Worm (Caenorhabditis elegans): Measurements from ENCODE around the gene C14B1.8.

C14B1.8 gene

ce11 chrIII:3730475-3730874 lies 11.0 kb upstream of the C14B1.8 start, which contains the start of gene F34D10.8:
Gene F34D10.8, plus strand, starts transcription at chrIII:3730775.
- TF ChIP-seq fkh-6 (tag; optimal IDR thresholded peaks at IDR 0.05) (no peak), ceh-19 (GFP tag; optimal IDR thresholded peaks at IDR 0.05) (no peak), F13H6.1 (tag; optimal IDR thresholded peaks at IDR 0.05) (no peak), ama-1 (optimal IDR thresholded peaks at IDR 0.05) (no peak), syd-9 (tag; optimal IDR thresholded peaks at IDR 0.05) (no peak), ttx-3 (tag; optimal IDR thresholded peaks at IDR 0.05) (no peak), lim-6 (tag; optimal IDR thresholded peaks at IDR 0.05) (no peak), ceh-45 (GFP tag; IDR thresholded peaks at IDR 0.05) (no peak), nhr-232 (tag; optimal IDR thresholded peaks at IDR 0.05) (no peak), ceh-6 (GFP tag; optimal IDR thresholded peaks at IDR 0.05) (no peak), hlh-13 (GFP tag; optimal IDR thresholded peaks at IDR 0.05) (no peak), fkh-10 (GFP tag; optimal IDR thresholded peaks at IDR 0.05) (no peak), ceh-30 (tag; optimal IDR thresholded peaks at IDR 0.05) (no peak), unc-86 (tag; optimal IDR thresholded peaks at IDR 0.05) (no peak), ceh-9 (tag; optimal IDR thresholded peaks at IDR 0.05) (no peak), K09A11.1 (tag; optimal IDR thresholded peaks at IDR 0.05; ENCODE audit: insufficient read depth) (no peak), hlh-6 (tag; optimal IDR thresholded peaks at IDR 0.05) (no peak), sdc-2 (tag; optimal IDR thresholded peaks at IDR 0.05) (no peak), unc-55 (GFP tag; optimal IDR thresholded peaks at IDR 0.05) (no peak)

DNA sequence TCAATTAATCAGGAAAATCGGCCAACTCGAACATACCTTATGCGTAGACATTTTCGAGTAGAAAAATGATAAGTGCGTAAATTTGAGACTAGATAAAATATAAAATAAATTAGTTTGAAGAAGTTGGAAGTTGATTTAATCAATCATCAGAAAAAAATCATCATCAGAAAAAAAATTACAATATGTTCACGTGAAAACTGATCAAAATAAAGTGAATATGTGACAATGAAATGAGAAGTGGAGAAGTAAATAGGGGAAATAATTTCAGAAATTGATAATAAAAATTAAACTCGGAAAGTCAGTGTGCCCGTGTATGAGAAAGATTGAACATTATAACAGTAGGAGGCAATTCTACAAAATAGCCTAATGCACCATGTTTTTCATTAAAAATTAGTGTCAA lies 10.0 kb upstream of the C14B1.8 start, which contains the start of gene F34D10.9:
Gene F34D10.9 (minus strand): TSS at position 101 of the 400 bp plus-strand sequence.
- TF ChIP-seq F13H6.1 (tag; optimal IDR thresholded peaks at IDR 0.05) = no peak
- TF ChIP-seq C38D4.7 (GFP tag; optimal IDR thresholded peaks at IDR 0.05) = no peak
- TF ChIP-seq ztf-16 (tag; optimal IDR thresholded peaks at IDR 0.05) = no peak
- no peak for TF ChIP-seq elt-4 (tag; optimal IDR thresholded peaks at IDR 0.05)
- TF ChIP-seq sdc-2 (tag; optimal IDR thresholded peaks at IDR 0.05) = no peak
- TF ChIP-seq ceh-19 (GFP tag; optimal IDR thresholded peaks at IDR 0.05) = no peak
- no peak for TF ChIP-seq ceh-18 (tag; optimal IDR thresholded peaks at IDR 0.05)
- TF ChIP-seq tbx-2 (tag; optimal IDR thresholded peaks at IDR 0.05) = no peak

DNA sequence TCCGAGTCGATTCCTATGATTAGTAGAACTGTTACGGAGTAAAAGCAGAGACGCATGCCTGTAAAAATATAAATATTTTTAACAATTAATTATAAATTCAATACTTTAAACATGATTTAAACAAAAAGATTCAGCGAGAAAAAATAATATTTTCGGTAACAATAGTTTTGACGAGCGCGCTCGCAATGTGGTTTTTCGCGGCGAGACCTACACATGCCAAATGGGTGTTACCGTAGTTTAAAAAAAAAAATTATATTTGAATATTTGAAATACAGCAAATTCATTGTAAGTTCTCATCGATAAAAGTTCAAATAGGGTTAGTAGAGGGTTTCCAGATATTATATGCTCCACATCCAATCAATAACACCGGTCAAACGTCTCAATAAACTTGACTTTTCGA lies 7.0 kb upstream of the C14B1.8 start, which contains the start of gene gldi-5:
Gene gldi-5 (minus strand): TSS at position 58 of the 400 bp plus-strand sequence.
- TF ChIP-seq unc-3 (GFP tag; conservative IDR thresholded peaks at IDR 0.05) (no peak), unc-3 (tag; optimal IDR thresholded peaks at IDR 0.05) (no peak), elt-4 (tag; optimal IDR thresholded peaks at IDR 0.05) (no peak), ztf-16 (tag; optimal IDR thresholded peaks at IDR 0.05) (no peak), ceh-31 (tag; optimal IDR thresholded peaks at IDR 0.05) (no peak), pax-1 (tag; optimal IDR thresholded peaks at IDR 0.05) (no peak), sox-4 (tag; optimal IDR thresholded peaks at IDR 0.05) (no peak), pat-9 (tag; optimal IDR thresholded peaks at IDR 0.05) (no peak), ceh-19 (GFP tag; optimal IDR thresholded peaks at IDR 0.05) (no peak), pag-3 (tag; optimal IDR thresholded peaks at IDR 0.05; ENCODE audit: borderline replicate concordance) (no peak), eyg-1 (tag; optimal IDR thresholded peaks at IDR 0.05) (no peak), ceh-9 (tag; optimal IDR thresholded peaks at IDR 0.05) (no peak), hlh-13 (GFP tag; optimal IDR thresholded peaks at IDR 0.05) (no peak), ets-4 (tag; optimal IDR thresholded peaks at IDR 0.05) (no peak), ceh-6 (GFP tag; optimal IDR thresholded peaks at IDR 0.05) (no peak), nhr-11 (tag; optimal IDR thresholded peaks at IDR 0.05) (no peak), unc-86 (tag; optimal IDR thresholded peaks at IDR 0.05) (no peak), tbx-2 (tag; optimal IDR thresholded peaks at IDR 0.05) (no peak)

ce11 chrIII:3724880-3725279 lies 5.4 kb upstream of the C14B1.8 start, which contains the start of gene C14B1.12:
Gene C14B1.12, minus strand, starts transcription at chrIII:3724980.
- TF ChIP-seq fkh-6 (tag; optimal IDR thresholded peaks at IDR 0.05) (no peak), zip-5 (tag; optimal IDR thresholded peaks at IDR 0.05) (no peak), fkh-10 (GFP tag; optimal IDR thresholded peaks at IDR 0.05) (no peak), hlh-30 (tag; optimal IDR thresholded peaks at IDR 0.05; ENCODE audit: insufficient read depth) (no peak), unc-86 (tag; optimal IDR thresholded peaks at IDR 0.05) (no peak), ceh-24 (tag; optimal IDR thresholded peaks at IDR 0.05) (no peak), dve-1 (tag; optimal IDR thresholded peaks at IDR 0.05) (no peak), unc-42 (tag; optimal IDR thresholded peaks at IDR 0.05) (no peak), ahr-1 (tag; optimal IDR thresholded peaks at IDR 0.05) (no peak), ceh-2 (tag; optimal IDR thresholded peaks at IDR 0.05) (no peak), C08G9.2 (tag; optimal IDR thresholded peaks at IDR 0.05) (no peak), hlh-6 (tag; optimal IDR thresholded peaks at IDR 0.05) (no peak)
